Fruit fly (Drosophila melanogaster): ENCODE data around the gene Brd7-9.
A peak's percentile ranks its signal among the peaks of the same experiment; 100 is the strongest.

The Brd7-9 gene

dm6 chr2L:7754539-7754938, 28.1 kb upstream of the Brd7-9 start:
- TF ChIP-seq D (optimal IDR thresholded peaks at IDR 0.05) (no peak), D (GFP tag; optimal IDR thresholded peaks at IDR 0.05) (no peak), pros (GFP tag; optimal IDR thresholded peaks at IDR 0.05) (no peak), CG8290 (GFP tag; optimal IDR thresholded peaks at IDR 0.05) (no peak), CG8290 (tag; optimal IDR thresholded peaks at IDR 0.05) (no peak), Dp (GFP tag; optimal IDR thresholded peaks at IDR 0.05) (no peak), salm (tag; optimal IDR thresholded peaks at IDR 0.05) (no peak), CG18476 (GFP tag; optimal IDR thresholded peaks at IDR 0.05) (no peak), CG11695 (GFP tag; IDR thresholded peaks at IDR 0.05) (no peak), sens (GFP tag) (peak; percentile 46), HmgD (GFP tag; optimal IDR thresholded peaks at IDR 0.05) (no peak), Sox100B (GFP tag; optimal IDR thresholded peaks at IDR 0.05) (no peak), CG7839 (tag; optimal IDR thresholded peaks at IDR 0.05) (no peak), dmrt99B (tag; optimal IDR thresholded peaks at IDR 0.05) (no peak), CG12155 (GFP tag; optimal IDR thresholded peaks at IDR 0.05) (no peak), CG15696 (tag; optimal IDR thresholded peaks at IDR 0.05) (no peak), CG10274 (GFP tag; optimal IDR thresholded peaks at IDR 0.05) (no peak), Drgx (GFP tag; IDR thresholded peaks at IDR 0.05) (peak; percentile 68), sug (tag; optimal IDR thresholded peaks at IDR 0.05) (no peak), row (GFP tag; IDR thresholded peaks at IDR 0.05) (0 out of 3 replicates have a peak, but pooled peaks have one; percentile 14), CG6254 (GFP tag; optimal IDR thresholded peaks at IDR 0.05) (no peak), prd (optimal IDR thresholded peaks at IDR 0.05) (no peak), prd (GFP tag; IDR thresholded peaks at IDR 0.05) (0 out of 3 replicates have a peak, but pooled peaks have one; percentile 13)

DNA sequence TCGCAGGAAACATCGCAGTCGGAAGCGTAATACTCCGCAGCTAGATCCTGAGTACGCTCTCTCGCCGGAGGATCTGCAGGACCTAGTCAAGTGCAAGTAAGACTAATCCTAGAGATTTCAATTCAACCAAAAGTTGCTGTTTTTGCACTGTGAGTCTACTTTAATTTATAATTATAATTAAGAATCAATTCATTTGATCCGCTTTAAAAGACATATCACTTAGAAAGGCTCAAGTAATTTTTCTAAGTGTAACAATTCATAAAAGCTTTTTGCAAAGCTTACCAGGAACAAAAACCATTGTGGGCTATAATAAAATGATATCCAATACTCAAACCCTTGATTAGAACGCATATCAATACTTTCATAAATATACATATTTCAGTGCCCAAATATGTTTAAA, 25.8 kb upstream of the Brd7-9 start:
- TF ChIP-seq ind (GFP tag; optimal IDR thresholded peaks at IDR 0.05) (peak; percentile 14), Fer3 (tag; optimal IDR thresholded peaks at IDR 0.05) (peak; percentile 8), wek (GFP tag; optimal IDR thresholded peaks at IDR 0.05) (no peak), CG11504 (tag; optimal IDR thresholded peaks at IDR 0.05) (peak; percentile 34), CG43689 (GFP tag; IDR thresholded peaks at IDR 0.05) (0 out of 2 replicates have a peak, but pooled peaks have one; percentile 6), Rfx (GFP tag; IDR thresholded peaks at IDR 0.05) (0 out of 2 replicates have a peak, but pooled peaks have one; percentile 14), CG5953 (GFP tag; IDR thresholded peaks at IDR 0.05) (0 out of 2 replicates have a peak, but pooled peaks have one; percentile 16), gem (tag; optimal IDR thresholded peaks at IDR 0.05) (peak; percentile 50), CG14050 (GFP tag; IDR thresholded peaks at IDR 0.05) (peak; percentile 9; the same call in 1 of the 3 replicates), crol (GFP tag; IDR thresholded peaks at IDR 0.05) (no peak), CG4854 (GFP tag; optimal IDR thresholded peaks at IDR 0.05) (no peak), jigr1 (GFP tag; IDR thresholded peaks at IDR 0.05) (no peak), sens (GFP tag) (peak; percentile 69), ase (GFP tag; IDR thresholded peaks at IDR 0.05) (0 out of 3 replicates have a peak, but pooled peaks have one; percentile 28), pfk (GFP tag; optimal IDR thresholded peaks at IDR 0.05) (no peak), ro (GFP tag; IDR thresholded peaks at IDR 0.05) (no peak), mld (GFP tag; IDR thresholded peaks at IDR 0.05; ENCODE audit: partially characterized antibody) (no peak), slbo (GFP tag; IDR thresholded peaks at IDR 0.05) (peak; percentile 56; the same call in 1 of the 2 replicates), CG32532 (GFP tag; IDR thresholded peaks at IDR 0.05) (peak; percentile 56; the same call in 1 of the 2 replicates), CG2120 (GFP tag; optimal IDR thresholded peaks at IDR 0.05) (peak; percentile 20), tio (GFP tag; optimal IDR thresholded peaks at IDR 0.05) (peak; percentile 26), Xbp1 (GFP tag; optimal IDR thresholded peaks at IDR 0.05) (peak; percentile 8), lmd (GFP tag; IDR thresholded peaks at IDR 0.05) (peak; percentile 22; the same call in 1 of the 2 replicates), CG3726 (GFP tag; IDR thresholded peaks at IDR 0.05) (0 out of 3 replicates have a peak, but pooled peaks have one; percentile 10), fd3F (GFP tag; optimal IDR thresholded peaks at IDR 0.05) (no peak), CG9932 (GFP tag; IDR thresholded peaks at IDR 0.05) (0 out of 2 replicates have a peak, but pooled peaks have one; percentile 10), CG17912 (GFP tag; optimal IDR thresholded peaks at IDR 0.05) (no peak), CG10366 (GFP tag; IDR thresholded peaks at IDR 0.05) (0 out of 2 replicates have a peak, but pooled peaks have one; percentile 12), Sry-δ (GFP tag; optimal IDR thresholded peaks at IDR 0.05) (no peak), pan (optimal IDR thresholded peaks at IDR 0.05) (no peak), pan (GFP tag; optimal IDR thresholded peaks at IDR 0.05 in 1 of 2, IDR thresholded peaks at IDR 0.05 in 1 of 2) (peak in 1 of 2 experiments; percentile 48)
